Worm (Caenorhabditis elegans): ENCODE measurements around the gene ucp-4.
"Not testable (repeated sequence)": the region's sequence is repeated elsewhere in the genome, so short reads cannot be mapped to it uniquely, and the experiment has no call there.

ucp-4 gene

ce11 chrV:9375378-9375777, 41.3 kb downstream of the ucp-4 start, which contains the start of gene E02C12.9:
Gene E02C12.9, minus strand, starts transcription at chrV:9375478.
- TF ChIP-seq unc-3 (GFP tag; conservative IDR thresholded peaks at IDR 0.05) (no peak), unc-3 (tag; optimal IDR thresholded peaks at IDR 0.05) (no peak), ref-2 (tag; optimal IDR thresholded peaks at IDR 0.05) (no peak), ahr-1 (tag; optimal IDR thresholded peaks at IDR 0.05) (no peak), pax-1 (tag; optimal IDR thresholded peaks at IDR 0.05) (no peak), ceh-9 (tag; optimal IDR thresholded peaks at IDR 0.05) (no peak), pqm-1 (tag; optimal IDR thresholded peaks at IDR 0.05) (no peak), pha-4 (tag; optimal IDR thresholded peaks at IDR 0.05) (no peak), C38D4.7 (GFP tag; optimal IDR thresholded peaks at IDR 0.05) (no peak), lim-6 (tag; optimal IDR thresholded peaks at IDR 0.05) (no peak), ceh-24 (tag; optimal IDR thresholded peaks at IDR 0.05) (no peak), sox-4 (tag; optimal IDR thresholded peaks at IDR 0.05) (no peak), dmd-4 (tag; optimal IDR thresholded peaks at IDR 0.05; ENCODE audit: borderline replicate concordance) (no peak), ceh-34 (tag; optimal IDR thresholded peaks at IDR 0.05) (no peak), che-1 (tag; optimal IDR thresholded peaks at IDR 0.05) (no peak), pat-9 (tag; optimal IDR thresholded peaks at IDR 0.05) (no peak), npax-4 (tag; optimal IDR thresholded peaks at IDR 0.05) (no peak), lin-11 (tag; optimal IDR thresholded peaks at IDR 0.05) (no peak), rnt-1 (tag; optimal IDR thresholded peaks at IDR 0.05) (no peak), tbx-2 (tag; optimal IDR thresholded peaks at IDR 0.05) (no peak)

ce11 chrV:9376417-9376816, 42.3 kb downstream of the ucp-4 start, which contains the start of gene E02C12.19:
Gene E02C12.19, minus strand, starts transcription at chrV:9376517.
- TF ChIP-seq pax-1 (tag; optimal IDR thresholded peaks at IDR 0.05): no peak
- TF ChIP-seq dve-1 (tag; optimal IDR thresholded peaks at IDR 0.05): no peak
- no peak for TF ChIP-seq ceh-48 (tag; optimal IDR thresholded peaks at IDR 0.05)
- TF ChIP-seq elt-2 (tag; optimal IDR thresholded peaks at IDR 0.05): no peak
- no peak for TF ChIP-seq unc-42 (tag; optimal IDR thresholded peaks at IDR 0.05)
- no peak for TF ChIP-seq ztf-16 (tag; optimal IDR thresholded peaks at IDR 0.05)
- TF ChIP-seq che-1 (tag; optimal IDR thresholded peaks at IDR 0.05): no peak
- TF ChIP-seq ama-1 (optimal IDR thresholded peaks at IDR 0.05): no peak
- no peak for TF ChIP-seq ref-2 (tag; optimal IDR thresholded peaks at IDR 0.05)
- no peak for TF ChIP-seq nhr-11 (tag; optimal IDR thresholded peaks at IDR 0.05)
- no peak for TF ChIP-seq ceh-34 (tag; optimal IDR thresholded peaks at IDR 0.05)
- TF ChIP-seq ceh-14 (tag; optimal IDR thresholded peaks at IDR 0.05): no peak
- no peak for TF ChIP-seq dmd-4 (tag; optimal IDR thresholded peaks at IDR 0.05; ENCODE audit: borderline replicate concordance)
- TF ChIP-seq hlh-30 (tag; optimal IDR thresholded peaks at IDR 0.05; ENCODE audit: insufficient read depth): no peak
- TF ChIP-seq ceh-9 (tag; optimal IDR thresholded peaks at IDR 0.05): no peak
- TF ChIP-seq madf-2 (tag; optimal IDR thresholded peaks at IDR 0.05): no peak
- no peak for TF ChIP-seq C38D4.7 (GFP tag; optimal IDR thresholded peaks at IDR 0.05)

- TF ChIP-seq eyg-1 (tag; optimal IDR thresholded peaks at IDR 0.05): no peak
- TF ChIP-seq ceh-22 (tag; optimal IDR thresholded peaks at IDR 0.05): no peak
Measured at ce11 chrV:9378335-9378734, 44.2 kb downstream of the ucp-4 start, which contains the start of gene E02C12.10. Gene E02C12.10, minus strand, starts transcription at chrV:9378409.

ce11 chrV:9379808-9380207, 45.7 kb downstream of the ucp-4 start, which contains the start of gene E02C12.11:
Gene E02C12.11, minus strand, starts transcription at chrV:9379908.
- TF ChIP-seq pax-1, ref-2, nhr-11 (tag; optimal IDR thresholded peaks at IDR 0.05): not testable (repeated sequence)

ce11 chrV:9381846-9382363, 47.8 kb downstream of the ucp-4 start, which contains the start of gene E02C12.12:
Gene E02C12.12, minus strand, starts transcription at chrV:9382313.
- TF ChIP-seq K02D7.2 (tag; optimal IDR thresholded peaks at IDR 0.05) (no peak), unc-55 (GFP tag; optimal IDR thresholded peaks at IDR 0.05) (no peak), unc-42 (tag; optimal IDR thresholded peaks at IDR 0.05) (no peak), ceh-30 (tag; optimal IDR thresholded peaks at IDR 0.05) (no peak)

All from whole organism, late embryonic.